Fruit fly (Drosophila melanogaster): ENCODE measurements around the gene CG32642.

Gene CG32642

DNA sequence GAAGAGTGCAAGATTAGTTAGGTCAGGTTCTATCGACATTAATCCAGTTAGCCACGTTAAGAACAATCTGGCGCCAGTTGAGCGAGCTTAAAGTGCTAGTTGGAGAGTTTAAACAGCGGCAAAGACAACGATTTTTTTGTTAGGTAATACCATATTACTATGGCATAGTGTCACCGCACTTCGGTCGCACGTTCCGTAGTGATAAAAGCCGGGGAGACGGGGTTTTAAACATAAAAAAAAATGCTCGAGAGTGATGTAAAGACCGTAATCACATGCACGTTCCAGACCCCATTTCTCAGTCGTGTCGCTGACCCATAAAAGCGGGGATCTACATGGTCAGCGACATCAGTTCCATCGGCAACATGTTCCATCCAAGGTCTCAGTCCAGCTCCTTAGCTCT lies at the start of gene CG32642:
TSS of gene CG32642 (plus strand) at position 301 of the 400 bp plus-strand sequence.
- TF ChIP-seq CG34406 (GFP tag; optimal IDR thresholded peaks at IDR 0.05) = no peak
- no peak for TF ChIP-seq spab (GFP tag; optimal IDR thresholded peaks at IDR 0.05)
- TF ChIP-seq CG6276 (GFP tag; optimal IDR thresholded peaks at IDR 0.05) = no peak
- TF ChIP-seq achi (GFP tag; optimal IDR thresholded peaks at IDR 0.05) = no peak
- TF ChIP-seq fkh (GFP tag; optimal IDR thresholded peaks at IDR 0.05) = no peak
- TF ChIP-seq CG8632 (GFP tag; optimal IDR thresholded peaks at IDR 0.05) = no peak
- no peak for TF ChIP-seq CG6854 (GFP tag; optimal IDR thresholded peaks at IDR 0.05)
- TF ChIP-seq CG3919 (GFP tag; optimal IDR thresholded peaks at IDR 0.05) = no peak
- no peak for TF ChIP-seq CG9139 (GFP tag; optimal IDR thresholded peaks at IDR 0.05)
- no peak for TF ChIP-seq Ets96B (tag; optimal IDR thresholded peaks at IDR 0.05)
- no peak for TF ChIP-seq Eip93F (GFP tag; optimal IDR thresholded peaks at IDR 0.05)
- no peak for TF ChIP-seq acj6 (GFP tag; optimal IDR thresholded peaks at IDR 0.05)
- no peak for TF ChIP-seq net (GFP tag; optimal IDR thresholded peaks at IDR 0.05)
- TF ChIP-seq dsx (GFP tag; optimal IDR thresholded peaks at IDR 0.05; ENCODE audit: poor library complexity, severe bottlenecking) = no peak
- TF ChIP-seq esn (GFP tag; optimal IDR thresholded peaks at IDR 0.05) = no peak
- no peak for TF ChIP-seq CG7368 (GFP tag; optimal IDR thresholded peaks at IDR 0.05)
- no peak for TF ChIP-seq dac (GFP tag; optimal IDR thresholded peaks at IDR 0.05)
- TF ChIP-seq CG4318 (GFP tag; optimal IDR thresholded peaks at IDR 0.05) = no peak
- TF ChIP-seq eg (GFP tag; IDR thresholded peaks at IDR 0.05) = no peak
- TF ChIP-seq CG16779 (tag; optimal IDR thresholded peaks at IDR 0.05) = no peak

DNA sequence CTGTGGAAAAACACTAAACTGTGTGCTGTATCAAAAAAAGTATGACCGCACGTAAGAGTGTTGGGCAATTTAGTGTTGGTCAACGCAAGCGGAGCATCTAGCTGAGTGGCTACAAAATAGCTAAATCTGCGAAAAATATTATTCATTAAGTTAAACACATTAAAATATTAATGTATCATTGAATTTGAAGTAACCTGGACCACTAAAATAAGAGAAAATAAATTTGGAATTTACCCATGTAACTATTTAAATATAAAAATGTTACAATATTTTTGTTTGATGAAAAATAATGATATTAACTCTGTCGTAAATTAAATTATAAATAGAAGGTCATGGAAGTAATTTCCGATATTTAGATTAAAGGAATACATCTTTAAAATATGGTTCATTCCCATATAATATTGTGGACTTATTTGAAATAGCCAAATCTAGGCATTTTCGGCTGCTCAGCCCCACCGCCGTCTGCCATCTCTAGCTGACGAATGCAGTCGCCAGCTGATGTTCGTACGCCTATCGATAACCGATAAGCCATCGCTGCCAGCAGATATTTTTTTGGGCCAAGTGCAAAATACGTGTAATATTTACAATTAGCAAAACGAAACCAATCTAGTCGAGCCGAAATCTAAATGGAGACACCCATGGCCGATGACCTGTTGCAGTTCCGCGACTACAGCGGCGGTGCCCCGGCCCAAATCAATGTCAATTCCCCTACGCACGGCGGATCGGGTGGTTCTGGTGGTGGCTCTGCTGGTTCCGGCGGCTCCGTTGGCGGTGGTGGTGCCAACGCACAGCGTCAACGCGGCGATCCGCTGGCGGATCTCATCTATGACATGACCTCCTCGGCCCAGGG lies 49.2 kb upstream of the CG32642 start, which contains the start of the genes Brms1 and CG4645:
TSS of gene Brms1 (minus strand) at position 46 of the 850 bp plus-strand sequence.
TSS of gene CG4645 (plus strand) at position 377 of the 850 bp plus-strand sequence.
- TF ChIP-seq CG8632 (GFP tag; optimal IDR thresholded peaks at IDR 0.05) (peak; percentile 18), OdsH (GFP tag; optimal IDR thresholded peaks at IDR 0.05) (peak; percentile 57), esn (GFP tag; optimal IDR thresholded peaks at IDR 0.05) (peak; percentile 59), Lpt (GFP tag; optimal IDR thresholded peaks at IDR 0.05) (no peak), CG34406 (GFP tag; optimal IDR thresholded peaks at IDR 0.05) (peak; percentile 29), Ets96B (tag; optimal IDR thresholded peaks at IDR 0.05) (peak; percentile 15), CG31627 (GFP tag; optimal IDR thresholded peaks at IDR 0.05) (peak; percentile 47), topi (GFP tag; optimal IDR thresholded peaks at IDR 0.05) (peak; percentile 53), pdm3 (GFP tag; optimal IDR thresholded peaks at IDR 0.05) (peak; percentile 58), CG9139 (GFP tag; optimal IDR thresholded peaks at IDR 0.05) (no peak), vri (GFP tag; optimal IDR thresholded peaks at IDR 0.05) (no peak), CG6276 (GFP tag; optimal IDR thresholded peaks at IDR 0.05) (no peak), dac (GFP tag; optimal IDR thresholded peaks at IDR 0.05) (no peak), Gug (GFP tag; IDR thresholded peaks at IDR 0.05) (no peak), Blimp-1 (GFP tag; optimal IDR thresholded peaks at IDR 0.05) (no peak), fd59A (GFP tag; optimal IDR thresholded peaks at IDR 0.05) (peak; percentile 33), CG15336 (GFP tag; IDR thresholded peaks at IDR 0.05) (no peak), Met (GFP tag; optimal IDR thresholded peaks at IDR 0.05) (peak; percentile 33), salr (GFP tag; optimal IDR thresholded peaks at IDR 0.05) (peak in 1 of 2 experiments; percentile 56), CG10669 (GFP tag; optimal IDR thresholded peaks at IDR 0.05) (peak; percentile 1), fd85E (GFP tag; optimal IDR thresholded peaks at IDR 0.05) (no peak), Hr39 (GFP tag; optimal IDR thresholded peaks at IDR 0.05) (peak; percentile 31), CG3032 (tag; optimal IDR thresholded peaks at IDR 0.05) (peak; percentile 44), CG8119 (GFP tag; IDR thresholded peaks at IDR 0.05) (no peak), fkh (GFP tag; optimal IDR thresholded peaks at IDR 0.05) (peak; percentile 7), CG4318 (GFP tag; optimal IDR thresholded peaks at IDR 0.05) (peak; percentile 18), CG6792 (GFP tag; optimal IDR thresholded peaks at IDR 0.05) (peak; percentile 32), svp (GFP tag) (peak; percentile 76), Hr4 (GFP tag; optimal IDR thresholded peaks at IDR 0.05) (peak; percentile 31), Sox15 (GFP tag; optimal IDR thresholded peaks at IDR 0.05) (peak; percentile 22), CG16779 (tag; optimal IDR thresholded peaks at IDR 0.05) (no peak), CG6808 (GFP tag; optimal IDR thresholded peaks at IDR 0.05) (peak; percentile 38), lz (GFP tag; optimal IDR thresholded peaks at IDR 0.05) (peak; percentile 52), cyc (GFP tag; optimal IDR thresholded peaks at IDR 0.05) (peak; percentile 51), Eip93F (GFP tag; optimal IDR thresholded peaks at IDR 0.05) (no peak), spab (GFP tag; optimal IDR thresholded peaks at IDR 0.05) (no peak), net (GFP tag; optimal IDR thresholded peaks at IDR 0.05) (no peak), CG11294 (GFP tag; IDR thresholded peaks at IDR 0.05) (no peak), Sox14 (GFP tag; optimal IDR thresholded peaks at IDR 0.05) (peak; percentile 9)

All from whole organism, prepupa.